Worm (Caenorhabditis elegans) whole organism, early embryonic: ENCODE results near the gene ZK829.7.

Experiments used
- B0310.2 ChIP-seq: sonication (generic microtip); optimal IDR thresholded peaks from 2 replicates; lab custom pipeline; 2016; ENCODE audit warnings: mild to moderate bottlenecking, missing genetic modification characterization, missing compliant biosample characterization
- F13C5.2 ChIP-seq: sonication (generic microtip); optimal IDR thresholded peaks from 2 replicates; lab custom pipeline; 2017; ENCODE audit warnings: mild to moderate bottlenecking, missing genetic modification characterization, inconsistent platforms, missing compliant biosample characterization
- aly-1 ChIP-seq: sonication (generic microtip); optimal IDR thresholded peaks from 2 replicates; lab custom pipeline; 2016; ENCODE audit warnings: missing genetic modification characterization, missing compliant biosample characterization
- ama-1 ChIP-seq: fragments of 150-350 bp; optimal IDR thresholded peaks from 2 replicates; lab custom pipeline; 2014
- ceh-13 ChIP-seq: fragments of 200-800 bp; sonication (Bioruptor generic); optimal IDR thresholded peaks from 2 replicates; lab custom pipeline; 2018; ENCODE audit warnings: mild to moderate bottlenecking, missing genetic modification characterization, missing compliant biosample characterization
- ceh-36 ChIP-seq: sonication (generic microtip); optimal IDR thresholded peaks from 2 replicates; lab custom pipeline; 2016; ENCODE audit warnings: missing genetic modification characterization, inconsistent platforms, missing compliant biosample characterization
- ets-7 ChIP-seq: sonication (generic microtip); optimal IDR thresholded peaks from 2 replicates; lab custom pipeline; 2016; ENCODE audit warnings: missing genotype, missing genetic modification characterization, missing compliant biosample characterization
- flt-1 ChIP-seq: fragments of 200-800 bp; sonication (Bioruptor generic); IDR thresholded peaks from 2 replicates; pipeline ENCODE4 v1.3.6; 2022; ENCODE audit warnings: missing genetic modification characterization, missing compliant biosample characterization
- hmbx-1 ChIP-seq: sonication (generic microtip); optimal IDR thresholded peaks from 2 replicates; lab custom pipeline; 2016; ENCODE audit warnings: mild to moderate bottlenecking, missing genetic modification characterization, missing compliant biosample characterization
- hmg-4 ChIP-seq: fragments of 200-800 bp; sonication (Bioruptor generic); optimal IDR thresholded peaks from 2 replicates; lab custom pipeline; 2018; ENCODE audit warnings: mild to moderate bottlenecking, missing genetic modification characterization, missing compliant biosample characterization
- hnd-1 ChIP-seq: sonication (generic microtip); optimal IDR thresholded peaks from 2 replicates; lab custom pipeline; 2016; ENCODE audit warnings: missing genetic modification characterization, missing compliant biosample characterization
- pes-1 ChIP-seq: fragments of 200-800 bp; sonication (Bioruptor generic); IDR thresholded peaks from 2 replicates; pipeline ENCODE4 v1.3.6; 2022; ENCODE audit warnings: missing genetic modification reagents, missing genetic modification characterization, missing compliant biosample characterization
- scrt-1 ChIP-seq: fragments of 200-800 bp; sonication (Bioruptor generic); IDR thresholded peaks from 2 replicates; pipeline ENCODE4 v1.3.6; 2022; ENCODE audit warnings: missing genetic modification characterization, missing compliant biosample characterization
- sea-1 ChIP-seq: fragments of 200-800 bp; sonication (Bioruptor generic); conservative IDR thresholded peaks from 2 replicates; pipeline ENCODE4 v1.3.6; 2022; ENCODE audit warnings: missing genetic modification characterization, missing compliant biosample characterization
- tbx-11 ChIP-seq: fragments of 200-800 bp; sonication (Bioruptor generic); IDR thresholded peaks from 2 replicates; pipeline ENCODE4 v1.3.6; 2022; ENCODE audit warnings: missing genetic modification characterization, missing compliant biosample characterization
- tbx-37 ChIP-seq: fragments of 200-800 bp; sonication (Bioruptor generic); conservative IDR thresholded peaks from 2 replicates; pipeline ENCODE4 v1.3.6; 2022; ENCODE audit warnings: missing genetic modification reagents, missing genetic modification characterization, missing compliant biosample characterization
- tra-4 ChIP-seq: sonication (generic microtip); optimal IDR thresholded peaks from 2 replicates; lab custom pipeline; 2017; ENCODE audit warnings: missing genetic modification characterization, missing compliant biosample characterization

The ZK829.7 gene

DNA sequence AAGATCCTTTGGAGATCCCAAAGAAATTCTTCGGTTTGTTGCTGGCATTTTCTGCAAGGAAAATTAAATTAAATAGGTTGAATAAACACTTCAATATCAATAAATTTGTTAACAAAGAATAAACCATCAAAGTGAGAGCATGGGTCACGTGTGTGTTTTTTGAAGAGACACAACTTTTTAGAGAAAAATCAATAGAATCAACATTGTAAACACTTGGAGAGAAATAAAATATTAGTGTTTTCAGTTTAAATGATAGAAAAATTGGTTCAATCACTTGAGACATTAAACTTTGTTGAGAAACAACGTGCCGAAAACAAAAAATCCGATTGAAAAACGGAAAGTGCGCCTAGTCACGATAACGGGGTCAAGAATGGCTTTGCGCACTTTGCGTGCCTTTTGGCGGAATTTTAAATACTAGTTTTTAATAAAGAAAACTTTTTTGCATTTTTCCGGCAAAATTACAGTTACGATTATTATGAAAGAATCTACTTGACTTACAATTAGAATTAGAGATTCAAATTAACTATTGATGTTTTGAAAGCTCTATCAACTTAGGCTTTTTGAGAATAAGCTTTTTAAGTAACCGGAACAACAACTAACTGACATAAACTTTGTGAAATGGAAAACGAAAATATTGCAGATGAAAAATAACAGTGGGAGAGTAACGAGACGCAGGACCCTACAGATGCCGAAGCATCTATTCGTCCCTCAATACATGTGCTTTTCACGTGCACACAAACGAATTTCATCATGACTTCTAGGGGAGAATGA, at the start of gene ZK829.7:
Gene ZK829.7, minus strand, starts transcription at position 51 of the 771 bp plus-strand sequence.
- TF ChIP-seq hnd-1 = no peak
- no peak for TF ChIP-seq ama-1 (lab: Kevin White, UChicago)
- TF ChIP-seq tbx-11 (GFP tag; lab: Robert Waterston, UW) = no peak
- no peak for TF ChIP-seq ceh-13 (GFP tag; lab: Kevin White, UChicago)
- peak; percentile 42; the same call in 1 of the 2 replicates for TF ChIP-seq flt-1 (GFP tag; lab: Robert Waterston, UW)
- no peak for TF ChIP-seq ceh-36

DNA sequence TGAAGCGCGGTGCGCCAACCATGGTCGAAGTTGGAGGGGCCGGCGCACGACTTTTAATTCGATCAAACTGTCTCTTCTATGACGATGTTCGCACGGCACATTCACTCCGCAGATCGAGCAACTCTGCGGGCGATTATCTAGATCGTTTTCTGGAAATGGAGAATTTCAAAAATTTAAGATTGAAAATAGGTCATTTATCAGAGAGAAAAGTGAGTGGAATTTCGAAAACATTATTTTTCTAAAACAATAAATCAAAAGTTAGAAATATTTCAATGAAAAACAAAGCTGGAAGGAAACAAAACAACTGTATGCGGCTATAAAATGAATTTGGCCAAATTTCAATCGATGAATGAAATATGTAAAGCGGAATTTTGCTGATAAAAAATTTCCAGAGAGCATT, 49.5 kb upstream of the ZK829.7 start, which contains the start of the genes ZK617.26 and unc-22:
Gene ZK617.26, minus strand, starts transcription at position 101 of the 400 bp plus-strand sequence.
Gene unc-22, minus strand, starts transcription at position 149 of the 400 bp plus-strand sequence.
- TF ChIP-seq F13C5.2 (tag; lab: Kevin White, UChicago) (no peak), ceh-13 (GFP tag; lab: Kevin White, UChicago) (no peak), ceh-36 (no peak), aly-1 (tag; lab: Kevin White, UChicago) (no peak), tra-4 (no peak), flt-1 (GFP tag; lab: Robert Waterston, UW) (no peak), ets-7 (tag; lab: Kevin White, UChicago) (no peak), tbx-37 (GFP tag; lab: Robert Waterston, UW) (no peak), hmbx-1 (no peak), hmg-4 (no peak), scrt-1 (GFP tag; lab: Robert Waterston, UW) (no peak), hnd-1 (no peak), tbx-11 (GFP tag; lab: Robert Waterston, UW) (no peak), B0310.2 (tag; lab: Kevin White, UChicago) (no peak), sea-1 (GFP tag; lab: Robert Waterston, UW) (no peak), ama-1 (lab: Kevin White, UChicago) (no peak), pes-1 (GFP tag; lab: Robert Waterston, UW) (no peak)

DNA sequence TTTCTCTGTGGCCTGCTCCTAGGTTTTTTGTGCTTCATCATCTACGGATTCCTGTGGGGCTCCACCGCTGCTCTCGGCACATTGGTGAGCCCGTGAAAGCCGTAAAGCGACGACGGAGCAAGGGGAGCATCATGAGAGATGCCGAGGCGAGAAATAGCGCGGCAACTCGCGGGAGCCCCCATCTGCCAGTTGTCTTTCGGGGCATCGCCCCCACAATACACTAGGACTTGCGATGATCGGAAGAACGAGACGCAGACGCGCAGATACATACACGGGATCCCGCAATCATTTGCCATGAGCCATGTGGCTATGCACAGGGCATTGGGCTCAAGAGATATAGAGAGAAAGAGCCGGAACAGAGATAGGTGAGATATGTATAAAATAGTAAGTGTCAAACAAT, 49.0 kb upstream of the ZK829.7 start:
- TF ChIP-seq scrt-1 (GFP tag; lab: Robert Waterston, UW) (0 out of 2 replicates have a peak, but pooled peaks have one; percentile 6), flt-1 (GFP tag; lab: Robert Waterston, UW) (no peak), hmg-4 (no peak)

DNA sequence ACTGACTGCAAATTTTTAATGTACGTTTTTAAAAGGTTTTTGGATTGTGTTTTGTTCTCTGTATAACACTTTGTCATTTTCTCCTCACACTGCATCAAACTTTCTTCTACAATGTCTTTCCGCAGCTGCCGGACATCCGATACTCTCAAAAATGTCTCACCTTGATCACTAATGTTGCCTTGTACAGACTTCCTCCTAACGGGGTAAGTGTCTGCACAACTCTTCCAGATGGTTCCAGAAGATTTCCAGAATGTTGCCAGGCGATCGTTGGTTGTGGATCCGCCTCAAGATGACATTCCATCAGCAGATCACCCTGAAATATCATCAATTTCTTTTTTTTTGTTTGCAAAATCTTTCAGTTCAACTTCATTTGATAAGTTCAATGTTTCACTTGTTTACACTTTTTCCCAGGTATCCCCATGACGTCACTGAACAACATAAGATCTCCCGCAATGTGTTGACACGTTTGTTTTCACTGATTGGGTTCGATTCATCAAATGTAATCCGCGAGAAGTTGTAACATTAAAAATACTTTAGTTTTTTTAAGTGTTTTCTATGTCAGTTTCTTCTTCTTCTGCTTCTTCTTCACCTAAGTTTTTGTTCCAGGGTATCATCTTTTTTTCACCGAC, 47.8 kb upstream of the ZK829.7 start:
- no peak for TF ChIP-seq flt-1 (GFP tag; lab: Robert Waterston, UW)
- TF ChIP-seq hmbx-1 = no peak
- no peak for TF ChIP-seq hmg-4
- no peak for TF ChIP-seq scrt-1 (GFP tag; lab: Robert Waterston, UW)
- no peak for TF ChIP-seq pes-1 (GFP tag; lab: Robert Waterston, UW)
- no peak for TF ChIP-seq tbx-37 (GFP tag; lab: Robert Waterston, UW)
- no peak for TF ChIP-seq aly-1 (tag; lab: Kevin White, UChicago)
- no peak for TF ChIP-seq ets-7 (tag; lab: Kevin White, UChicago)
- no peak for TF ChIP-seq ceh-13 (GFP tag; lab: Kevin White, UChicago)
- no peak for TF ChIP-seq tra-4
- TF ChIP-seq F13C5.2 (tag; lab: Kevin White, UChicago) = no peak
- TF ChIP-seq ama-1 (lab: Kevin White, UChicago) = no peak
- TF ChIP-seq B0310.2 (tag; lab: Kevin White, UChicago) = no peak
- no peak for TF ChIP-seq hnd-1
- no peak for TF ChIP-seq tbx-11 (GFP tag; lab: Robert Waterston, UW)
- TF ChIP-seq sea-1 (GFP tag; lab: Robert Waterston, UW) = no peak
- TF ChIP-seq ceh-36 = no peak

DNA sequence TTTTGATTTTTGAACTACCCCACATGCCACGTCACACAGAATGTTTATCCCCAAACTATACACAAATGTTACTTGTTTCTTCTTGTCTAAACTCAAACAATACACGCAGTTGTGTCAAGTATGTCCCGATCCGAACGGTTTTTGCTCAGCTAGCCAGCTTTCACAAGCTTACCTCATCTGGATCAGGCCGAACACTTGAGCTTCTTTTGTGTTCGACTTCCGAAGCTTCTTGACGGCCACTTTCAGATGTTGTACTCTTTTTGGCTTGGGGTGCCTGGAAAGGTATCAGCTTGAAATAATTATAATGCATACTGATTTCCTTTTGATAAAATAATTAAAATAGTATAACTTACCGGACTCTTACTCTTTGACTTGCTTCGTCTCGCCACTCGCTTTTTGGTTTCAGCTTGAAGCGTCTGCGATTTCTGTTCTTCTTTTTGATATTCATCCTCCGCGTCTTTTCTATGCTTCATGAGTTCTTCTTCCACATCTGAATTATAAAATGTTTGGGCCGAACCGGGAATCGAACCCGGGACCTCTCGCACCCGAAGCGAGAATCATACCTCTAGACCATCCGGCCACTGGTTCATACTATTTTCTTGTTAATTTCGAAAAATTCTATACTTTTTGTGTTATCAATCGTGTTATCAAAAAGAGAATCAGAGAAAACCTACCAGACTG, 43.9 kb upstream of the ZK829.7 start:
- TF ChIP-seq hmg-4 = no peak
- TF ChIP-seq aly-1 (tag; lab: Kevin White, UChicago) = no peak
- TF ChIP-seq sea-1 (GFP tag; lab: Robert Waterston, UW) = no peak
- no peak for TF ChIP-seq tbx-37 (GFP tag; lab: Robert Waterston, UW)
- TF ChIP-seq ama-1 (lab: Kevin White, UChicago) = no peak
- TF ChIP-seq F13C5.2 (tag; lab: Kevin White, UChicago) = no peak
- no peak for TF ChIP-seq ceh-36
- TF ChIP-seq tra-4 = no peak
- TF ChIP-seq ceh-13 (GFP tag; lab: Kevin White, UChicago) = no peak
- TF ChIP-seq scrt-1 (GFP tag; lab: Robert Waterston, UW) = no peak
- no peak for TF ChIP-seq hnd-1
- no peak for TF ChIP-seq ets-7 (tag; lab: Kevin White, UChicago)
- no peak for TF ChIP-seq B0310.2 (tag; lab: Kevin White, UChicago)
- TF ChIP-seq tbx-11 (GFP tag; lab: Robert Waterston, UW) = no peak
- no peak for TF ChIP-seq pes-1 (GFP tag; lab: Robert Waterston, UW)
- no peak for TF ChIP-seq flt-1 (GFP tag; lab: Robert Waterston, UW)
- TF ChIP-seq hmbx-1 = no peak

DNA sequence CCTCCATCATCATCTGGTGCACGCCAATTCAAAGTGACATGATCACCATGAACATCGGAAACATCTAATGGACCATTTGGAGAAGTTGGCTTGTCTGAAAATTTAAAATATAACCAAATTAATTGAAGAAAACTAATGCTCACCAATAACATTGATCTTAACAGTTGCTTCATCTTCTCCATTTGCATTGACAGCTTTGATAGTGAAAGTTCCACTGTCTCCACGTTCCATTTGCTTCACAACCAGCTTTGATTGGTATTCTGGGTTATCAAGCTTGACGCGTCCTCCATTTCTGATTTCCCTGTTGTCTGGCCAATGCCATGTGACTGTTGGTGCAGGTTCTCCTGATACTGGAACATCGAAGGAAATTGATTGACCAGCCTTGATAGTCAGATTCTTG, 25.1 kb upstream of the ZK829.7 start:
- TF ChIP-seq ceh-36 (no peak), tbx-11 (GFP tag; lab: Robert Waterston, UW) (no peak), pes-1 (GFP tag; lab: Robert Waterston, UW) (no peak), aly-1 (tag; lab: Kevin White, UChicago) (no peak), hmg-4 (no peak), tbx-37 (GFP tag; lab: Robert Waterston, UW) (no peak), B0310.2 (tag; lab: Kevin White, UChicago) (no peak), tra-4 (no peak)
